Fruit fly (Drosophila melanogaster): ENCODE measurements around the gene Cp7Fc.

Cp7Fc gene

dm6 chrX:8502053-8502452 is 25.1 kb downstream of the Cp7Fc start:
- TF ChIP-seq Vsx1 (GFP tag; optimal IDR thresholded peaks at IDR 0.05) = peak; percentile 21
- TF ChIP-seq grn (GFP tag; optimal IDR thresholded peaks at IDR 0.05) = no peak
- TF ChIP-seq otp (GFP tag; IDR thresholded peaks at IDR 0.05) = no peak
- TF ChIP-seq Adf1 (GFP tag; IDR thresholded peaks at IDR 0.05) = peak; percentile 97
- TF ChIP-seq chinmo (GFP tag; IDR thresholded peaks at IDR 0.05; ENCODE audit: partially characterized antibody) = peak; percentile 62; the same call in 1 of the 4 replicates
- TF ChIP-seq Med (GFP tag) = peak; percentile 4
- TF ChIP-seq hth (optimal IDR thresholded peaks at IDR 0.05) = no peak
- peak; percentile 14 for TF ChIP-seq sug (tag; optimal IDR thresholded peaks at IDR 0.05)
- peak; percentile 17 for TF ChIP-seq exex (tag; optimal IDR thresholded peaks at IDR 0.05)
- no peak for TF ChIP-seq CG18764 (GFP tag; optimal IDR thresholded peaks at IDR 0.05)
- no peak for TF ChIP-seq Mrtf (GFP tag; IDR thresholded peaks at IDR 0.05)
- TF ChIP-seq Deaf1 (tag; optimal IDR thresholded peaks at IDR 0.05) = peak; percentile 71

- TF ChIP-seq CG13123 (GFP tag; optimal IDR thresholded peaks at IDR 0.05) (no peak), E2f1 (GFP tag; IDR thresholded peaks at IDR 0.05) (no peak), kay (GFP tag; optimal IDR thresholded peaks at IDR 0.05) (no peak), chinmo (GFP tag; IDR thresholded peaks at IDR 0.05; ENCODE audit: partially characterized antibody) (no peak), CG7556 (GFP tag; optimal IDR thresholded peaks at IDR 0.05) (no peak), nerfin-2 (GFP tag; IDR thresholded peaks at IDR 0.05; ENCODE audit: partially characterized antibody) (peak; percentile 54; the same call in 1 of the 2 replicates), Blimp-1 (GFP tag; optimal IDR thresholded peaks at IDR 0.05) (peak; percentile 81), CG7987 (GFP tag; optimal IDR thresholded peaks at IDR 0.05) (no peak), Chrac-16 (GFP tag; optimal IDR thresholded peaks at IDR 0.05) (no peak), ap (GFP tag; IDR thresholded peaks at IDR 0.05) (no peak), CG15011 (GFP tag; optimal IDR thresholded peaks at IDR 0.05) (no peak), ro (GFP tag; IDR thresholded peaks at IDR 0.05) (no peak), CG14860 (GFP tag; IDR thresholded peaks at IDR 0.05; ENCODE audit: partially characterized antibody) (0 out of 3 replicates have a peak, but pooled peaks have one; percentile 21), HLH4C (GFP tag; IDR thresholded peaks at IDR 0.05; ENCODE audit: partially characterized antibody) (peak; percentile 63), CG14667 (GFP tag; IDR thresholded peaks at IDR 0.05) (no peak), vvl (GFP tag; IDR thresholded peaks at IDR 0.05) (peak; percentile 65; the same call in 1 of the 2 replicates), bab2 (GFP tag; optimal IDR thresholded peaks at IDR 0.05) (no peak), cwo (GFP tag; optimal IDR thresholded peaks at IDR 0.05) (peak; percentile 65), croc (GFP tag; conservative IDR thresholded peaks at IDR 0.05) (no peak), oc (tag; optimal IDR thresholded peaks at IDR 0.05) (peak; percentile 67)
Observed at dm6 chrX:8505023-8505604, 28.2 kb downstream of the Cp7Fc start.

dm6 chrX:8510731-8511130 is 33.8 kb downstream of the Cp7Fc start:
- TF ChIP-seq CG3407 (GFP tag; optimal IDR thresholded peaks at IDR 0.05) (no peak), stwl (tag; optimal IDR thresholded peaks at IDR 0.05) (peak; percentile 95), otp (GFP tag; IDR thresholded peaks at IDR 0.05) (no peak), Trl (optimal IDR thresholded peaks at IDR 0.05) (peak; percentile 16 to 54), Trl (GFP tag; optimal IDR thresholded peaks at IDR 0.05) (no peak), CG6791 (GFP tag; IDR thresholded peaks at IDR 0.05; ENCODE audit: partially characterized antibody) (0 out of 3 replicates have a peak, but pooled peaks have one; percentile 40), CG18764 (GFP tag; optimal IDR thresholded peaks at IDR 0.05) (peak; percentile 74), gfzf (GFP tag; optimal IDR thresholded peaks at IDR 0.05) (peak; percentile 34), CG18262 (tag; optimal IDR thresholded peaks at IDR 0.05) (no peak), tll (GFP tag; optimal IDR thresholded peaks at IDR 0.05) (peak in 1 of 2 experiments; percentile 38), CG2678 (tag; optimal IDR thresholded peaks at IDR 0.05) (peak; percentile 14), Med (GFP tag) (peak; percentile 6), row (GFP tag; IDR thresholded peaks at IDR 0.05) (peak; percentile 20; the same call in 1 of the 3 replicates), Hsf (GFP tag; optimal IDR thresholded peaks at IDR 0.05) (no peak), sens (GFP tag) (peak; percentile 73), CG8290 (GFP tag; optimal IDR thresholded peaks at IDR 0.05) (peak; percentile 64), CG8290 (tag; optimal IDR thresholded peaks at IDR 0.05) (no peak)
